Worm (Caenorhabditis elegans) whole organism, late embryonic: Measurements from ENCODE around the gene Y42G9A.2.

ENCODE experiments used
- C38D4.7 ChIP-seq: fragments of 200-800 bp; sonication (Bioruptor generic); optimal IDR thresholded peaks from 2 replicates; lab custom pipeline; 2018; ENCODE audit warnings: mild to moderate bottlenecking, missing genetic modification characterization, moderate library complexity, missing compliant biosample characterization
- F13H6.1 ChIP-seq: sonication (generic microtip); optimal IDR thresholded peaks from 2 replicates; lab custom pipeline; 2016; ENCODE audit warnings: missing genetic modification characterization, missing compliant biosample characterization
- K09A11.1 ChIP-seq: sonication (generic microtip); optimal IDR thresholded peaks from 2 replicates; lab custom pipeline; 2017; ENCODE audit warnings: antibody characterized with exemption, mild to moderate bottlenecking, missing genetic modification characterization, missing compliant biosample characterization; ENCODE audit not compliant: insufficient read depth
- Y22D7AL.16 ChIP-seq: sonication (generic microtip); optimal IDR thresholded peaks from 2 replicates; lab custom pipeline; 2016; ENCODE audit warnings: missing genetic modification characterization, missing compliant biosample characterization
- ama-1 ChIP-seq: fragments of 150-350 bp; optimal IDR thresholded peaks from 2 replicates; lab custom pipeline; 2014
- ceh-18 ChIP-seq: sonication (generic microtip); optimal IDR thresholded peaks from 2 replicates; lab custom pipeline; 2016; ENCODE audit warnings: missing genetic modification characterization, missing compliant biosample characterization
- ceh-19 ChIP-seq: fragments of 200-800 bp; sonication (Bioruptor generic); optimal IDR thresholded peaks from 2 replicates; lab custom pipeline; 2018; ENCODE audit warnings: mild to moderate bottlenecking, missing genetic modification characterization, missing compliant biosample characterization
- ceh-30 ChIP-seq: fragments of 150-350 bp; optimal IDR thresholded peaks from 2 replicates; lab custom pipeline; 2014; ENCODE audit warnings: missing biosample characterization, missing genetic modification characterization
- ceh-31 ChIP-seq: sonication (generic microtip); optimal IDR thresholded peaks from 2 replicates; lab custom pipeline; 2016; ENCODE audit warnings: missing genetic modification characterization, missing compliant biosample characterization
- ceh-45 ChIP-seq: fragments of 200-800 bp; sonication (Bioruptor generic); IDR thresholded peaks from 2 replicates; pipeline ENCODE4 v1.3.6; 2022; ENCODE audit warnings: missing genetic modification reagents, missing genetic modification characterization, missing compliant biosample characterization
- ceh-9 ChIP-seq: sonication (generic microtip); optimal IDR thresholded peaks from 2 replicates; lab custom pipeline; 2016; ENCODE audit warnings: mild to moderate bottlenecking, missing genetic modification characterization, inconsistent platforms, missing compliant biosample characterization
- che-1 ChIP-seq: sonication (generic microtip); optimal IDR thresholded peaks from 2 replicates; lab custom pipeline; 2016; ENCODE audit warnings: mild to moderate bottlenecking, missing genetic modification characterization, missing compliant biosample characterization
- dmd-4 ChIP-seq: sonication (generic microtip); optimal IDR thresholded peaks from 2 replicates; lab custom pipeline; 2016; ENCODE audit warnings: borderline replicate concordance, missing genetic modification characterization, missing compliant biosample characterization
- dve-1 ChIP-seq: sonication (generic microtip); optimal IDR thresholded peaks from 2 replicates; lab custom pipeline; 2017; ENCODE audit warnings: antibody characterized with exemption, mild to moderate bottlenecking, missing genetic modification characterization, missing compliant biosample characterization
- elt-2 ChIP-seq: sonication (generic microtip); optimal IDR thresholded peaks from 2 replicates; lab custom pipeline; 2016; ENCODE audit warnings: missing genetic modification reagents, missing genetic modification characterization, missing compliant biosample characterization
- elt-4 ChIP-seq: sonication (generic microtip); optimal IDR thresholded peaks from 2 replicates; lab custom pipeline; 2016; ENCODE audit warnings: missing genetic modification characterization, missing compliant biosample characterization
- ets-4 ChIP-seq: sonication (generic microtip); optimal IDR thresholded peaks from 2 replicates; lab custom pipeline; 2016; ENCODE audit warnings: missing genetic modification characterization, missing compliant biosample characterization
- fkh-10 ChIP-seq: fragments of 150-350 bp; optimal IDR thresholded peaks from 2 replicates; lab custom pipeline; 2014; ENCODE audit warnings: missing biosample characterization, missing genetic modification reagents, missing genetic modification characterization
- gmeb-2 ChIP-seq: sonication (generic microtip); optimal IDR thresholded peaks from 2 replicates; lab custom pipeline; 2016; ENCODE audit warnings: missing genetic modification characterization, inconsistent platforms, missing compliant biosample characterization
- hlh-30 ChIP-seq: sonication (generic microtip); optimal IDR thresholded peaks from 2 replicates; lab custom pipeline; 2017; ENCODE audit warnings: antibody characterized with exemption, missing genetic modification characterization, missing compliant biosample characterization; ENCODE audit not compliant: insufficient read depth
- hlh-6 ChIP-seq: sonication (generic microtip); optimal IDR thresholded peaks from 2 replicates; lab custom pipeline; 2016; ENCODE audit warnings: missing genotype, missing genetic modification characterization, missing compliant biosample characterization
- nfya-1 ChIP-seq: sonication (generic microtip); optimal IDR thresholded peaks from 2 replicates; lab custom pipeline; 2017; ENCODE audit warnings: missing genetic modification characterization, mild to moderate bottlenecking, missing compliant biosample characterization, antibody characterized with exemption, moderate library complexity
- nhr-11 ChIP-seq: fragments of 150-350 bp; optimal IDR thresholded peaks from 2 replicates; lab custom pipeline; 2014; ENCODE audit warnings: missing biosample characterization, missing genetic modification characterization
- npax-4 ChIP-seq: sonication (generic microtip); optimal IDR thresholded peaks from 2 replicates; lab custom pipeline; 2016; ENCODE audit warnings: missing genetic modification characterization, missing compliant biosample characterization
- odd-2 ChIP-seq: sonication (generic microtip); optimal IDR thresholded peaks from 2 replicates; lab custom pipeline; 2017; ENCODE audit warnings: antibody characterized with exemption, mild to moderate bottlenecking, missing genetic modification characterization, missing compliant biosample characterization
- pag-3 ChIP-seq: sonication (generic microtip); optimal IDR thresholded peaks from 2 replicates; lab custom pipeline; 2016; ENCODE audit warnings: missing compliant biosample characterization, missing genetic modification characterization, borderline replicate concordance
- pax-1 ChIP-seq: fragments of 150-350 bp; optimal IDR thresholded peaks from 2 replicates; lab custom pipeline; 2014; ENCODE audit warnings: missing biosample characterization, missing genetic modification characterization
- pha-2 ChIP-seq: sonication (generic microtip); optimal IDR thresholded peaks from 2 replicates; lab custom pipeline; 2017; ENCODE audit warnings: mild to moderate bottlenecking, missing genetic modification characterization, missing compliant biosample characterization
- pha-4 ChIP-seq: fragments of 150-350 bp; optimal IDR thresholded peaks from 2 replicates; lab custom pipeline; 2018; ENCODE audit warnings: missing biosample characterization, missing genetic modification reagents, missing genetic modification characterization
- pros-1 ChIP-seq: fragments of 150-350 bp; optimal IDR thresholded peaks from 2 replicates; lab custom pipeline; 2014; ENCODE audit warnings: missing biosample characterization, missing genetic modification reagents, missing genetic modification characterization
- sox-4 ChIP-seq: sonication (generic microtip); optimal IDR thresholded peaks from 2 replicates; lab custom pipeline; 2017; ENCODE audit warnings: mild to moderate bottlenecking, missing genetic modification characterization, inconsistent platforms, missing compliant biosample characterization
- tbx-2 ChIP-seq: sonication (generic microtip); optimal IDR thresholded peaks from 2 replicates; lab custom pipeline; 2016; ENCODE audit warnings: missing genetic modification characterization, missing compliant biosample characterization
- ttx-3 ChIP-seq: sonication (generic microtip); optimal IDR thresholded peaks from 2 replicates; lab custom pipeline; 2016; ENCODE audit warnings: missing genetic modification reagents, missing genetic modification characterization, missing compliant biosample characterization
- unc-3 ChIP-seq, 2 experiments: fragments of 200-800 bp in 1 of 2; sonication (Bioruptor generic) in 1 of 2; sonication (generic microtip) in 1 of 2; conservative IDR thresholded peaks in 1 of 2; optimal IDR thresholded peaks in 1 of 2; 2 replicates each; pipeline versions ENCODE4 v1.3.6 to Lab custom; 2016 to 2022; ENCODE audit warnings: missing compliant biosample characterization in 2 of 2, missing genetic modification characterization in 2 of 2, missing genetic modification reagents in 1 of 2
- unc-42 ChIP-seq: sonication (generic microtip); optimal IDR thresholded peaks from 2 replicates; lab custom pipeline; 2016; ENCODE audit warnings: missing genotype, missing genetic modification characterization, missing compliant biosample characterization
- unc-86 ChIP-seq: sonication (generic microtip); optimal IDR thresholded peaks from 2 replicates; lab custom pipeline; 2016; ENCODE audit warnings: missing genetic modification characterization, missing compliant biosample characterization
- zip-5 ChIP-seq: sonication (generic microtip); optimal IDR thresholded peaks from 2 replicates; lab custom pipeline; 2016; ENCODE audit warnings: missing genetic modification characterization, missing compliant biosample characterization
- ztf-16 ChIP-seq: sonication (generic microtip); optimal IDR thresholded peaks from 2 replicates; lab custom pipeline; 2017; ENCODE audit warnings: missing genetic modification characterization, missing compliant biosample characterization

The Y42G9A.2 gene

DNA sequence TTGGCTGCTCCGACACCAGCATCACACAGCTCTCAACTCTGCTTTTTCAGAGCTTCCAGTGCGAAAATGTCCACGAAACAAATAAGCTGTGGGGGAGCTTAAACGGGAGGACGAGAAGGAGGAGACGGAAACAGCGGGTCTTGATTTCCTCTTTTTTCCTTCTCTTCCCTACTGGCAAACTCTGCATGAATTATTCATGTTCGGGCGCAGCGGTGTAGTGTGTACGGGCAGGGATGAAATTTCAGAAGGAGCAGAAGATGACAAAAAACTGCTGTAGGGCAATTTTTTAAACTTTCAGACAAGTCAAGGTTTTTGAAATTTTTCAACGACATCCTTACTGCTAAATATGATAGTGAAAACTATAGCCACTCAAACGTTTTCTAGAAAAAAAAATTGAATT lies 8.7 kb upstream of the Y42G9A.2 start:
- TF ChIP-seq odd-2 (no peak), unc-86 (tag; lab: Kevin White, UChicago) (peak; percentile 17), unc-3 (GFP tag; conservative IDR thresholded peaks at IDR 0.05; lab: Robert Waterston, UW) (no peak), unc-3 (tag; optimal IDR thresholded peaks at IDR 0.05; lab: Kevin White, UChicago) (no peak)

DNA sequence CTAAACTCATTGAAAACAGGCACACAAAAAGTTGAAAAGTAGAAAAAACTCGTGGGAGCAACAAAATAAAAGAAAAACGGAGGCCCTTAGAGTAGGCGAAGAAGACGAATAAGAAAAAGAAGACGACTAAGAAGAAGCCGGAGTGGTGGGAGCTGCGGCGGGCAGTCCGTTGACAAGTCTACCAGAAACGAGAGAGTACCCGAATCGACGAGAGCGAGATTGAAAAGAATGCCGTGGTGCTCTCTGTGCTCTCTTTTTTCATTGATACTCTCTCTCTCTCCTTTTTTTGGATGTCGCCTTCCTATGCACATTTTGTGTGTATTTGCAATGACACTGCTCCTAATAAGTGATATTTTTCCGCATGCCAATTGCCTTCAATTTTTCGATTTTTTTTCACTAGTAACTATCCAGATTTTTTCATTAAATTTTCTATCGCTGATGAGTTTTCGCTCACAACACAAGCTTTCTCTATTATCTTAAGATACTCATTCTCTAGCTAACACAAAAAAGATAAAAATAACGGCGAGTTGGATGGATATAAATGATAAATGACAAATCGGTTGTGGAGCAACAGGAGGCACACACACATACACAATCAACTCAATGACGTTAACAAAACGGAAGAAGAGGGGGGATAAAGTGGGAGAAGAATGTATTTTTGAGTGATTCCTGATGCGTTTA lies 7.9 kb upstream of the Y42G9A.2 start:
- TF ChIP-seq ets-4 (no peak), nfya-1 (peak; percentile 43), ceh-31 (peak; percentile 24), dmd-4 (tag; lab: Kevin White, UChicago) (no peak), hlh-6 (tag; lab: Kevin White, UChicago) (peak; percentile 11), ama-1 (lab: Kevin White, UChicago) (no peak), unc-42 (tag; lab: Kevin White, UChicago) (peak; percentile 49)

- TF ChIP-seq pha-4 (tag; lab: Kevin White, UChicago) = no peak
- TF ChIP-seq unc-3 (GFP tag; conservative IDR thresholded peaks at IDR 0.05; lab: Robert Waterston, UW) = no peak
- no peak for TF ChIP-seq unc-3 (tag; optimal IDR thresholded peaks at IDR 0.05; lab: Kevin White, UChicago)
These were observed 7.2 kb upstream of the Y42G9A.2 start for ce11 chrIII:6140818-6141217.

DNA sequence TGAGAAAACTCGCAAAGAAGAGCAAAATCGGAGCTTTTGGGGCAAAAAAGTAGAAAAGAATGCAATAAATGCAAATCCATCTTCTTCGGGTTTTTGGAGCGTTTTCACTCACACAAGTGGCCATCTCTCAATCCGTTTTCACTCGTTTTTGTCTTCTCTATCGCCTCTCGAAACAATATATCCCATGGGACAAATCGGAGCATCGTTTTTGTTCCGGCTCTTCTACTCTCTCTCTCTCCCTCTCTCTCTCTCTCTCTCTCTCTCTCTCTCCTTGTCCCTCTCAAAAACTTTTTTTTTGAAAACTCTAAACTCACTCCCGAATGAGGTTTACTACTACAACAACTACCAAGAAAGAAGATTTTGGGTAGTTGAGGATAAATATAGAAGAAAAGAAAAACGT lies 6.5 kb upstream of the Y42G9A.2 start:
- no peak; the same call in 1 of the 2 replicates for TF ChIP-seq unc-3 (GFP tag; conservative IDR thresholded peaks at IDR 0.05; lab: Robert Waterston, UW)
- peak; percentile 27 for TF ChIP-seq unc-3 (tag; optimal IDR thresholded peaks at IDR 0.05; lab: Kevin White, UChicago)
- no peak for TF ChIP-seq ceh-18 (tag; lab: Kevin White, UChicago)
- TF ChIP-seq pax-1 (tag; lab: Kevin White, UChicago) = no peak
- TF ChIP-seq unc-42 (tag; lab: Kevin White, UChicago) = peak; percentile 7
- no peak for TF ChIP-seq ttx-3
- no peak for TF ChIP-seq dve-1 (tag; lab: Kevin White, UChicago)
- TF ChIP-seq sox-4 = no peak

- no peak for TF ChIP-seq che-1 (tag; lab: Kevin White, UChicago)
- TF ChIP-seq tbx-2 = no peak
- TF ChIP-seq ztf-16 (tag; lab: Kevin White, UChicago) = no peak
- no peak for TF ChIP-seq npax-4
- no peak for TF ChIP-seq ceh-9 (tag; lab: Kevin White, UChicago)
- no peak for TF ChIP-seq pha-2 (tag; lab: Kevin White, UChicago)
- no peak for TF ChIP-seq gmeb-2 (tag; lab: Kevin White, UChicago)
- TF ChIP-seq ttx-3 = no peak
- TF ChIP-seq nfya-1 = no peak
- TF ChIP-seq K09A11.1 (tag; lab: Kevin White, UChicago) = no peak
- no peak for TF ChIP-seq Y22D7AL.16 (tag; lab: Kevin White, UChicago)
- TF ChIP-seq F13H6.1 (tag; lab: Kevin White, UChicago) = no peak
- TF ChIP-seq hlh-30 (tag; lab: Kevin White, UChicago) = no peak
These were observed 3.5 kb upstream of the Y42G9A.2 start for ce11 chrIII:6144390-6144962.

ce11 chrIII:6145309-6145708 lies 2.7 kb upstream of the Y42G9A.2 start:
- TF ChIP-seq ceh-45 (GFP tag; lab: Robert Waterston, UW) = no peak
- TF ChIP-seq elt-2 (tag; lab: Kevin White, UChicago) = no peak
- no peak for TF ChIP-seq elt-4
- no peak for TF ChIP-seq fkh-10 (GFP tag; lab: Kevin White, UChicago)
- no peak for TF ChIP-seq nfya-1
- TF ChIP-seq pros-1 (tag; lab: Kevin White, UChicago) = no peak
- no peak for TF ChIP-seq ceh-30 (tag; lab: Kevin White, UChicago)
- no peak for TF ChIP-seq unc-3 (GFP tag; conservative IDR thresholded peaks at IDR 0.05; lab: Robert Waterston, UW)
- no peak for TF ChIP-seq unc-3 (tag; optimal IDR thresholded peaks at IDR 0.05; lab: Kevin White, UChicago)
- no peak for TF ChIP-seq ama-1 (lab: Kevin White, UChicago)
- no peak for TF ChIP-seq ceh-19 (GFP tag; lab: Kevin White, UChicago)
- no peak for TF ChIP-seq tbx-2
- TF ChIP-seq nhr-11 (tag; lab: Kevin White, UChicago) = no peak
- no peak for TF ChIP-seq zip-5 (tag; lab: Kevin White, UChicago)
- no peak for TF ChIP-seq K09A11.1 (tag; lab: Kevin White, UChicago)
- no peak for TF ChIP-seq C38D4.7 (GFP tag; lab: Kevin White, UChicago)
- TF ChIP-seq pag-3 (tag; lab: Kevin White, UChicago) = no peak
- no peak for TF ChIP-seq F13H6.1 (tag; lab: Kevin White, UChicago)
- no peak for TF ChIP-seq sox-4
